Worm (Caenorhabditis elegans): Measurements from ENCODE around the gene srg-24.
"Not testable (repeated sequence)": the region's sequence is repeated elsewhere in the genome, so short reads cannot be mapped to it uniquely, and the experiment has no call there.

The srg-24 gene

DNA sequence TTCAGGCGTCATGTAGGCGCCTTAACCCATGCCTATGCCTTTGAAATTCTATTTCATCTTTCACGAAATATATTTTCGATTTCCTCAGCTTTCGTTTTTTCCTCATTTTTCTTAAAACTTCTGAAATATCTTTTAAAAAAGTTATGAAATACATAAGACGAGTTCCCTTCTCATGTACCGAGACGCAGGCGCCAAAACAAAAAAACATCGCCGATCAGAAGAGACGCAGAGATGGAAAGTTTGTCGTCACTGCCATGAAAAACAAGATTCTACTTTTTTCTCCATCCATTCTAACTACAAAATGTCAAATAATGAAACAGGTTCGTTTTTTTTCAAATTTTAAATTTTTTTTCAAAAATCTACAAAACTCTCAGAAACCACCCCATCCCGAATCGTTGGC, 28.6 kb upstream of the srg-24 start, which contains the start of gene chil-24 (continued):
- TF ChIP-seq nhr-28 (tag; optimal IDR thresholded peaks at IDR 0.05) (no peak), mep-1 (tag; optimal IDR thresholded peaks at IDR 0.05) (peak; percentile 33)

DNA sequence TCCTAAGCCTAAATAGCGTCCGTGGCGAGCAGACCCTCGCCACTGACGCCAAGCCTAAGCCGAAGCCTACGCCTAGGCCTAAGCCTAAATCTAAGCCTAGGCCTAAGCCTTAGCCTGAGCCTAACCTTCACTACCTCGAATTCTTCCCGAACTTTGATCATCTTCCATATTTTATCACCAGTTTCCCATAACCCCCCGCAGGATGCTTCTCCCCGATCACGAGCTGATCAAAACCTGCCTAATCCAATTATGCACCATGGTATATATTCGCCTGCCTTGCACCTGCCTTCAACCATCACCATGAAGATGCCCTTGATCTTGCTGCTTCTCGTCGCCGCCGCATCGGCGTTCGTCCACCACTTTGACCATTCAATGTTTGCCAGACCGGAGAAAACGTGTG, 26.3 kb upstream of the srg-24 start, which contains the start of gene ins-31:
Gene ins-31 (plus strand): TSS at position 301 of the 400 bp plus-strand sequence.
- not testable (repeated sequence) for TF ChIP-seq egl-27 (tag; optimal IDR thresholded peaks at IDR 0.05); mep-1 (tag; optimal IDR thresholded peaks at IDR 0.05); pag-3 (tag; optimal IDR thresholded peaks at IDR 0.05; ENCODE audit: borderline replicate concordance, insufficient read depth)

DNA sequence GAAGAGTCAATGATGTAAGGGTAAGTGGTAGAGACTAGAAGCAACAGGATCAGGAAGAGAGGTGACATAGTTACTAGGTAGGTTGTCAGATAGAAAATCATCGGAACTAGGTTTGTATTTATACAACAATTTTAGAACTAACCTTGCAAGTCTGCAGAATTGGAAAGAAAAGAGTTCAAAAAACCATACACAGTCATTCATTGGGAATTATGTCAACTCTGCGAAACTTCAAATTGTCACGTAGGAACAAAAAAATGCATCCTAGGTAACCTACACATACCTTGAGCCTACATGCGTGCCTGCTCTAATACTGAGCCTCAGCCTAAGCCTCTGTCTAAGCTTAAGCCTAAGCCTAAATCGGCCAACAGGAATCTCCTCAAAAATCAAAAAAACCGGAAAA, 25.9 kb upstream of the srg-24 start, which contains the start of gene ins-19:
Gene ins-19 (minus strand): TSS at position 101 of the 400 bp plus-strand sequence.
- no peak for TF ChIP-seq tbx-2 (tag; optimal IDR thresholded peaks at IDR 0.05)
- TF ChIP-seq fkh-8 (tag; optimal IDR thresholded peaks at IDR 0.05) = no peak
- no peak for TF ChIP-seq nhr-85 (tag)
- TF ChIP-seq fkh-10 (GFP tag; optimal IDR thresholded peaks at IDR 0.05) = no peak
- TF ChIP-seq nhr-76 (tag; optimal IDR thresholded peaks at IDR 0.05) = no peak
- TF ChIP-seq lsy-2 (tag; optimal IDR thresholded peaks at IDR 0.05) = no peak
- TF ChIP-seq blmp-1 (tag; optimal IDR thresholded peaks at IDR 0.05) = no peak
- TF ChIP-seq ceh-88 (GFP tag; IDR thresholded peaks at IDR 0.05) = no peak
- TF ChIP-seq ztf-4 (tag; optimal IDR thresholded peaks at IDR 0.05) = no peak
- no peak for TF ChIP-seq nhr-28 (tag; optimal IDR thresholded peaks at IDR 0.05)
- no peak for TF ChIP-seq egl-13 (tag; optimal IDR thresholded peaks at IDR 0.05)
- no peak for TF ChIP-seq C34B4.2 (tag; optimal IDR thresholded peaks at IDR 0.05)
- no peak for TF ChIP-seq nhr-237 (tag; optimal IDR thresholded peaks at IDR 0.05)
- no peak for TF ChIP-seq aly-2 (tag; optimal IDR thresholded peaks at IDR 0.05)

DNA sequence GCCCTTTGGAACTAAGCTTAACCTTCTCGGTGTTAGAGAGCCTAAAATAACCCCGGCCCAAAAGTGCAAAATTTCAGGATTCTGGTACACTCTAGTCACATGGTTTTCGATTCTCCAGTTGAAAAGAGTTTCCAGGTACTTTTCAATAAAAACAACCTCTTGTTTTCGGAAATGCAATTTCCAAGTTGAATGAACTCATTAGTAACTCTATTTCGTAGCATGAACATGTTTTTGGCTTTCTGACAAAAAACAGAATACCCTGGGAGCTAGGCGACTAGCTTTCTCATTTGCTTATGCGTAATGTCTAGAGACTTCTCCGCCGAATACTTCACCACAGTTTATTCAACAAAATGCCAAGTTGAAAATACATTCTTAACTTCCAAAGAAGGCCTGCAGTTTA, 22.8 kb upstream of the srg-24 start, which contains the start of gene srh-71:
Gene srh-71 (plus strand): TSS at position 301 of the 400 bp plus-strand sequence.
- TF ChIP-seq mab-9 (GFP tag; IDR thresholded peaks at IDR 0.05) (no peak), ztf-11 (tag; optimal IDR thresholded peaks at IDR 0.05) (no peak), snu-23 (GFP tag; optimal IDR thresholded peaks at IDR 0.05) (no peak), nhr-85 (tag) (no peak), fkh-10 (GFP tag; optimal IDR thresholded peaks at IDR 0.05) (no peak)

DNA sequence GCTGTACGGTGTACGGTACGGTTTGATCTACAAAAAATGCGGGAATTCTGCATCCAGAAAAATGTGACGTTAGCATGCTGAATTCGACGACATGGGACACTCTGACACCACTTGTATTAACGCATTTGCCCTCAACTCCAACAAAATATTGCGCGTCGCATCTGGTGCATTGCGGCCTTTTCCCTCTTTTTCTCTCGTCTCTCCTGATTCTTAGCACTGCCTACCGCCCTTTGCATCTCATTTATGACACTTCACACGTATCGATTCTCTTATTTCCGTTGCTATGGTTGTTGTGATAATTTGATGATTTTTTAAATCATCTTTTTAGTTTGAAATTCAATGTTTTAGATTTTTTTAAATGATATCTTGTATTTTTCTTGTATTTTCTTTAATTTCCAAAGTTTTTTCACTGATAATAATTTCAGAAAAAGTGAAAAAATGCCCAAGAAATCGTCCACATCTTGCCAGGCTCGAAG, 18.5 kb upstream of the srg-24 start, which contains the start of gene T10D4.6:
Gene T10D4.6 (plus strand): TSS at position 426 of the 476 bp plus-strand sequence.
- TF ChIP-seq hlh-17 (GFP tag; optimal IDR thresholded peaks at IDR 0.05; ENCODE audit: borderline replicate concordance) (no peak), F16B12.6 (tag; optimal IDR thresholded peaks at IDR 0.05) (peak; percentile 80), efl-1 (optimal IDR thresholded peaks at IDR 0.05) (peak; percentile 51 to 67), efl-1 (GFP tag; optimal IDR thresholded peaks at IDR 0.05 in 1 of 2) (peak in 1 of 2 experiments; percentile 45), ets-5 (GFP tag; IDR thresholded peaks at IDR 0.05) (no peak), tlp-1 (tag; optimal IDR thresholded peaks at IDR 0.05) (no peak), tbx-2 (tag; optimal IDR thresholded peaks at IDR 0.05) (peak; percentile 37), lsy-2 (tag; optimal IDR thresholded peaks at IDR 0.05) (peak in 1 of 2 experiments; percentile 40), lin-35 (GFP tag; optimal IDR thresholded peaks at IDR 0.05) (peak; percentile 46 to 63), efl-3 (GFP tag; optimal IDR thresholded peaks at IDR 0.05) (no peak), rnt-1 (tag; optimal IDR thresholded peaks at IDR 0.05) (peak; percentile 22), nhr-19 (GFP tag; conservative IDR thresholded peaks at IDR 0.05) (0 out of 2 replicates have a peak, but pooled peaks have one; percentile 9), dpl-1 (GFP tag; optimal IDR thresholded peaks at IDR 0.05) (peak; percentile 17 to 51 (median 18)), snu-23 (GFP tag; optimal IDR thresholded peaks at IDR 0.05) (peak; percentile 44), mep-1 (tag; optimal IDR thresholded peaks at IDR 0.05) (peak; percentile 34), ceh-82 (tag; optimal IDR thresholded peaks at IDR 0.05) (peak in 1 of 3 experiments; percentile 19)

All from whole organism, L1 larva.